Fruit fly (Drosophila melanogaster): ENCODE results near the gene CG9287.

The CG9287 gene

DNA sequence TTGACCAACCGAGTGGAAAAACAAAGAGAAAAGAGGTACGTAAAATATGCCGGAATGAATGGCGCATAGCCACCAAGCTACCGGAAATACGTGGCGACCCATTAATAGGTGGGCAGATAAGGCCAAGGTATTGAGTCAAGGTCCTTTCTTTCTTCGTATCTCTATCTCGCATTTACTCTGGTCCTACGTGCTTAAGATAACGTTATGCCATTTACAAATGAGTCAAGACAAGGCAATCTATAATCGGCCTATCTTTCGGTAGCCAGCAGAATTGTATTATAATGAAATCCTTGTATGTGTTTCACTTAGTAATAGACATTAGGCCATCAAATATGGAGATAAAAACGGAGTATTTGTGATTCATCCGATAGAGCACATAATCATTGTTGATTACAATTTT, 36.8 kb upstream of the CG9287 start:
- TF ChIP-seq Rel (GFP tag; optimal IDR thresholded peaks at IDR 0.05) (no peak), Rel (tag; optimal IDR thresholded peaks at IDR 0.05) (no peak), CG9705 (GFP tag; optimal IDR thresholded peaks at IDR 0.05) (no peak), Abd-B (GFP tag; optimal IDR thresholded peaks at IDR 0.05) (no peak), Sp1 (GFP tag; optimal IDR thresholded peaks at IDR 0.05) (no peak), Hr78 (GFP tag; optimal IDR thresholded peaks at IDR 0.05) (no peak), rgr (GFP tag; optimal IDR thresholded peaks at IDR 0.05) (no peak), Dfd (GFP tag; optimal IDR thresholded peaks at IDR 0.05) (no peak), woc (GFP tag; optimal IDR thresholded peaks at IDR 0.05) (no peak), foxo (GFP tag; optimal IDR thresholded peaks at IDR 0.05) (no peak), dl (GFP tag; optimal IDR thresholded peaks at IDR 0.05; ENCODE audit: insufficient read depth in 1 of 2, partially characterized antibody in 2 of 2) (no peak), sv (GFP tag; optimal IDR thresholded peaks at IDR 0.05) (no peak), ey (GFP tag; optimal IDR thresholded peaks at IDR 0.05) (no peak), Dif (GFP tag; optimal IDR thresholded peaks at IDR 0.05; ENCODE audit: partially characterized antibody) (no peak), CrebA (GFP tag; optimal IDR thresholded peaks at IDR 0.05; ENCODE audit: borderline replicate concordance) (no peak), tai (GFP tag; optimal IDR thresholded peaks at IDR 0.05) (no peak), Hr83 (GFP tag; optimal IDR thresholded peaks at IDR 0.05; ENCODE audit: poor library complexity, severe bottlenecking) (no peak), br (GFP tag; optimal IDR thresholded peaks at IDR 0.05) (no peak)

DNA sequence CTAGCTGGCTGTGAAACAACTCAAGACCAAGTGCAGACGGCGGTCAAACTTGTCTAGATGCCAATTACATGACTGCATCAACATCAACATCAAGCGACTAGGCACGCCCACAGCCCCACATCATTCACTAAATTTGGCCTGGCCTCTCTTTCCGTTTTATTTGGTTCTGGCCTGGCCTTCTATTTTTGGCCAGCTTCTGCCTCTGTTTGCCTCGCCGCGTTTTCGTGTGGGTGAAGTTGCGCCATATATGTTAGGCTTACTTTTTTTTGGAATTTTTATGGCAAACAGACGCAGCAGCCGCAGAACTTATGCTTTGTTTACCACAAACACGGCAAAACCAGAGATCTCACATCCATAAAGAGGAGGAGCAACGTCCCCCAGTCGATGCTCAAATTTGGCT, 35.8 kb upstream of the CG9287 start:
- TF ChIP-seq jim (GFP tag; optimal IDR thresholded peaks at IDR 0.05) (no peak), OdsH (GFP tag; optimal IDR thresholded peaks at IDR 0.05) (no peak), foxo (GFP tag; optimal IDR thresholded peaks at IDR 0.05) (no peak), GATAd (GFP tag; optimal IDR thresholded peaks at IDR 0.05) (no peak), psq (GFP tag; optimal IDR thresholded peaks at IDR 0.05) (no peak), ey (GFP tag; optimal IDR thresholded peaks at IDR 0.05) (no peak), Myc (optimal IDR thresholded peaks at IDR 0.05) (no peak), dl (GFP tag; optimal IDR thresholded peaks at IDR 0.05; ENCODE audit: insufficient read depth in 1 of 2, partially characterized antibody in 2 of 2) (no peak), usp (GFP tag; optimal IDR thresholded peaks at IDR 0.05) (no peak), CG32264 (GFP tag; optimal IDR thresholded peaks at IDR 0.05) (no peak), dmrt93B (GFP tag; optimal IDR thresholded peaks at IDR 0.05) (no peak), Jra (GFP tag; optimal IDR thresholded peaks at IDR 0.05) (no peak), Vsx2 (GFP tag; optimal IDR thresholded peaks at IDR 0.05; ENCODE audit: partially characterized antibody) (no peak), Mio (GFP tag; optimal IDR thresholded peaks at IDR 0.05) (no peak), Rel (GFP tag; optimal IDR thresholded peaks at IDR 0.05) (no peak), Rel (tag; optimal IDR thresholded peaks at IDR 0.05) (no peak), Sp1 (GFP tag; optimal IDR thresholded peaks at IDR 0.05) (no peak), pan (optimal IDR thresholded peaks at IDR 0.05) (no peak), Dif (GFP tag; optimal IDR thresholded peaks at IDR 0.05; ENCODE audit: partially characterized antibody) (no peak)

DNA sequence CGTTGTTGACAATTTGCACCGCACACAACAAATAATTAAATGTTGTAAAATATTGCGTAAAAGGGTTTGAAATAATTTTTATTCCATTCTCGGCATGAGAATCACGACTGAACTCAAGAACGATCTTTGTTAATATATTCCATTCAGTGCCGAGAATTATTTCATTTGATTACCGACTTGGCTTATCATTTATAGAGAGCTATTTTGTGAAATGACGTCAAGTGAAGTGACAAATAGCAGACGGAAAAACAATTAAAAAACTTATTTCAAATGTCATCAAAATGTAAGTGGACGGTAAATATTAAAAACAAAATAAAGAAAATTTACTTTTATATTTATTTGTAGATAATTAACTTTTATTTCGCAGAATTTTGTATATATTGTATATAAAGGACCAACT, 34.9 kb upstream of the CG9287 start:
- no peak for TF ChIP-seq rgr (GFP tag; optimal IDR thresholded peaks at IDR 0.05)
- no peak for TF ChIP-seq Rel (GFP tag; optimal IDR thresholded peaks at IDR 0.05)
- TF ChIP-seq Rel (tag; optimal IDR thresholded peaks at IDR 0.05): no peak
- no peak for TF ChIP-seq Hr83 (GFP tag; optimal IDR thresholded peaks at IDR 0.05; ENCODE audit: poor library complexity, severe bottlenecking)
- TF ChIP-seq Sp1 (GFP tag; optimal IDR thresholded peaks at IDR 0.05): no peak
- no peak for TF ChIP-seq CG32264 (GFP tag; optimal IDR thresholded peaks at IDR 0.05)
- no peak for TF ChIP-seq HLH106 (tag; optimal IDR thresholded peaks at IDR 0.05)
- TF ChIP-seq sv (GFP tag; optimal IDR thresholded peaks at IDR 0.05): no peak
- no peak for TF ChIP-seq usp (GFP tag; optimal IDR thresholded peaks at IDR 0.05)
- TF ChIP-seq dmrt93B (GFP tag; optimal IDR thresholded peaks at IDR 0.05): no peak
- no peak for TF ChIP-seq sage (GFP tag; optimal IDR thresholded peaks at IDR 0.05)
- TF ChIP-seq Vsx2 (GFP tag; optimal IDR thresholded peaks at IDR 0.05; ENCODE audit: partially characterized antibody): no peak
- no peak for TF ChIP-seq brk (GFP tag; optimal IDR thresholded peaks at IDR 0.05)
- no peak for TF ChIP-seq Hr78 (GFP tag; optimal IDR thresholded peaks at IDR 0.05)
- TF ChIP-seq Mio (GFP tag; optimal IDR thresholded peaks at IDR 0.05): no peak
- TF ChIP-seq Dif (GFP tag; optimal IDR thresholded peaks at IDR 0.05; ENCODE audit: partially characterized antibody): no peak
- no peak for TF ChIP-seq Abd-B (GFP tag; optimal IDR thresholded peaks at IDR 0.05)
- TF ChIP-seq br (GFP tag; optimal IDR thresholded peaks at IDR 0.05): no peak
- no peak for TF ChIP-seq h (GFP tag; optimal IDR thresholded peaks at IDR 0.05)

DNA sequence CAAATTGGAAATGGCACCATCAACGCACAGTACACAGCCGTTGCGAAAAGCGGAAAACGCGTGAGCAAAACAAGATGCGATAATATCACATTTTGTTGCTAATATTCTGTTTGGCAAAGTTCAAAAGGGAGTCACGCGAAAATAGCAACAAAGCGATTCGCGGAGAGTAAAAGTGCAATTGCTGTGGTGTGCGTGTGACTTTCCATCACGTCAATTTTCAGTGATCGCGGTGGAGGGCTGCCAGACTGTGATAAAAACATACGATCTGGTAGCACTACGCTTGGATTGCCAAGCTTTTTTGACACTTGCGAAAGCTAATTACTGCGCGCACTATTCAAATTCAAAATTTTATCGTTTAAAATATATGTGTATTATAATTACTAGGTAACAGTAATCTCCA, 29.8 kb upstream of the CG9287 start, which contains the start of gene Hnf4:
Gene Hnf4 (minus strand): TSS at position 199 of the 400 bp plus-strand sequence.
- TF ChIP-seq Jra (GFP tag; optimal IDR thresholded peaks at IDR 0.05) (no peak), Hr83 (GFP tag; optimal IDR thresholded peaks at IDR 0.05; ENCODE audit: poor library complexity, severe bottlenecking) (no peak), dmrt93B (GFP tag; optimal IDR thresholded peaks at IDR 0.05) (no peak), brk (GFP tag; optimal IDR thresholded peaks at IDR 0.05) (peak; percentile 21), fru (GFP tag; optimal IDR thresholded peaks at IDR 0.05) (no peak), Dif (GFP tag; optimal IDR thresholded peaks at IDR 0.05; ENCODE audit: partially characterized antibody) (peak; percentile 62), Hnf4 (GFP tag; optimal IDR thresholded peaks at IDR 0.05) (peak; percentile 33), Rel (GFP tag; optimal IDR thresholded peaks at IDR 0.05) (no peak), Rel (tag; optimal IDR thresholded peaks at IDR 0.05) (peak; percentile 66), pan (optimal IDR thresholded peaks at IDR 0.05) (no peak), jim (GFP tag; optimal IDR thresholded peaks at IDR 0.05) (no peak), Abd-B (GFP tag; optimal IDR thresholded peaks at IDR 0.05) (no peak), foxo (GFP tag; optimal IDR thresholded peaks at IDR 0.05) (peak in 1 of 2 experiments; percentile 6), Vsx2 (GFP tag; optimal IDR thresholded peaks at IDR 0.05; ENCODE audit: partially characterized antibody) (peak; percentile 97), tai (GFP tag; optimal IDR thresholded peaks at IDR 0.05) (no peak), N (GFP tag; optimal IDR thresholded peaks at IDR 0.05) (no peak), Sp1 (GFP tag; optimal IDR thresholded peaks at IDR 0.05) (no peak), h (GFP tag; optimal IDR thresholded peaks at IDR 0.05) (peak; percentile 13), Dfd (GFP tag; optimal IDR thresholded peaks at IDR 0.05) (no peak), lola (GFP tag; optimal IDR thresholded peaks at IDR 0.05) (no peak), psq (GFP tag; optimal IDR thresholded peaks at IDR 0.05) (no peak), CG9705 (GFP tag; optimal IDR thresholded peaks at IDR 0.05) (no peak), HLH106 (tag; optimal IDR thresholded peaks at IDR 0.05) (peak; percentile 3), dsf (GFP tag; optimal IDR thresholded peaks at IDR 0.05; ENCODE audit: borderline replicate concordance) (no peak), usp (GFP tag; optimal IDR thresholded peaks at IDR 0.05) (no peak), OdsH (GFP tag; optimal IDR thresholded peaks at IDR 0.05) (no peak), Myc (optimal IDR thresholded peaks at IDR 0.05) (no peak), CrebA (GFP tag; optimal IDR thresholded peaks at IDR 0.05; ENCODE audit: borderline replicate concordance) (no peak)

Measured in whole organism, wandering third instar larva.